Fruit fly (Drosophila melanogaster): ENCODE measurements around the gene CG13901.
A peak's percentile ranks its signal among the peaks of the same experiment; 100 is the strongest.

Gene CG13901

DNA sequence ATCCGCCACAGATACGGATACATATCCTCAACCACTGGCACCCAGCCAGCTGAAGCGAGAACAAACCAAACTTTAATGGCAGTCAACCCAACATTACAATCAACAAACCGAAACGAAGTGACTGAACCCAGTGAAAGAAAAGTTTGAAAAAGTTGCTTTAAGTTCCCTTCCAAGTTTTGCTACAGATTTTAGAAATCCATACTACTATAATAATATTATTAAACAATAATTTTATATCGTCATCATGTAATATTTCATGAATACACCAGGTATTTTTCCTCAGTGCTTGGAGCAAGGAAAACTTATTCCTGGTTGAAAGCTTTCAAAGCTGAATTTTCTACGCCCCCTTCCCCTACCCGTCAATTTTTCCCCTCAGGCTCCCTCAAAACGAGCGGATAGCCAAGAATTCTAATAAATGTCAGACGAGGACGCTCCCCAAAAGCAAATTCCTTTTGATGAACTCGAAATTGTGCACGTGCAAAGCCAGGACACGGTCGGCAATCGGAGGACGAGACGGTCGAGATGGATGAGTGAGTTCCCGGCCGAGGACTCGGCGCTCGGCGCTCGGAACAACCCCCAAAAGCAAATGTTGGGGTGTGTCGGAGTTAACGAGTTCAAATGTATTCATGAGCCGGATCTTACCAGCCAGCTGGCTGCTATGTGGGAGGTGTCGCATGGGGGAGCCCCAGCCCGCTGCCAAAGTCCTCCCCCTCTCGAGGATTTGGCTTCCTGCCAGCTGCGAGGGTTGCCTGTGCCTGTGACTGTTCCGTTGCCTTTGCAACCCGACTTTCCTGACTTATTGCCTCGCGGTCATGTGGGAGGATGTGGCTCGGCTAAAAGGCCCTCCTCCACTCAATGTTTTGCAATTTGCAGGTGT, 40.5 kb downstream of the CG13901 start (continued):
- TF ChIP-seq ems (GFP tag; optimal IDR thresholded peaks at IDR 0.05) (no peak), otp (GFP tag; IDR thresholded peaks at IDR 0.05) (no peak), CG4282 (GFP tag; optimal IDR thresholded peaks at IDR 0.05) (no peak), CG15696 (tag; optimal IDR thresholded peaks at IDR 0.05) (peak; percentile 23), CG6854 (GFP tag; optimal IDR thresholded peaks at IDR 0.05) (peak; percentile 37), luna (GFP tag; optimal IDR thresholded peaks at IDR 0.05) (no peak), CG6791 (GFP tag; IDR thresholded peaks at IDR 0.05; ENCODE audit: partially characterized antibody) (no peak), crol (GFP tag; IDR thresholded peaks at IDR 0.05) (peak; percentile 63), CG1603 (tag; optimal IDR thresholded peaks at IDR 0.05) (no peak), slp2 (GFP tag; optimal IDR thresholded peaks at IDR 0.05) (no peak), CG11723 (GFP tag; optimal IDR thresholded peaks at IDR 0.05) (no peak), CG30431 (GFP tag; optimal IDR thresholded peaks at IDR 0.05) (no peak), CG2678 (tag; optimal IDR thresholded peaks at IDR 0.05) (peak; percentile 84), B-H2 (GFP tag; optimal IDR thresholded peaks at IDR 0.05) (no peak), knrl (GFP tag; IDR thresholded peaks at IDR 0.05; ENCODE audit: partially characterized antibody) (no peak), Scr (GFP tag; IDR thresholded peaks at IDR 0.05; ENCODE audit: partially characterized antibody) (no peak), bsh (GFP tag; optimal IDR thresholded peaks at IDR 0.05) (peak in 1 of 2 experiments; percentile 54), Hmr (GFP tag; optimal IDR thresholded peaks at IDR 0.05) (peak; percentile 72), CG10565 (GFP tag; optimal IDR thresholded peaks at IDR 0.05) (no peak), lab (GFP tag; optimal IDR thresholded peaks at IDR 0.05) (peak; percentile 81), CG6175 (GFP tag; IDR thresholded peaks at IDR 0.05) (no peak), chif (GFP tag; optimal IDR thresholded peaks at IDR 0.05) (no peak), Taf1 (GFP tag; IDR thresholded peaks at IDR 0.05) (peak; percentile 45; the same call in 1 of the 2 replicates), CG2202 (tag; optimal IDR thresholded peaks at IDR 0.05) (no peak), CG15514 (GFP tag; optimal IDR thresholded peaks at IDR 0.05) (peak; percentile 73), CG8765 (GFP tag; IDR thresholded peaks at IDR 0.05) (no peak), CG31388 (GFP tag; optimal IDR thresholded peaks at IDR 0.05) (no peak), H15 (GFP tag; IDR thresholded peaks at IDR 0.05) (peak; percentile 45; the same call in 1 of the 3 replicates), fu2 (GFP tag; optimal IDR thresholded peaks at IDR 0.05) (no peak), GATAe (GFP tag; conservative IDR thresholded peaks at IDR 0.05) (no peak), sd (tag; optimal IDR thresholded peaks at IDR 0.05) (peak; percentile 78), CG4404 (GFP tag; IDR thresholded peaks at IDR 0.05) (0 out of 2 replicates have a peak, but pooled peaks have one; percentile 13), Dp (GFP tag; optimal IDR thresholded peaks at IDR 0.05) (no peak), CG17361 (GFP tag; IDR thresholded peaks at IDR 0.05) (peak; percentile 66), CG7357 (GFP tag; IDR thresholded peaks at IDR 0.05) (peak; percentile 58; the same call in 1 of the 3 replicates), sqz (GFP tag; optimal IDR thresholded peaks at IDR 0.05) (peak; percentile 29), aop (GFP tag; IDR thresholded peaks at IDR 0.05) (no peak), CG7987 (GFP tag; optimal IDR thresholded peaks at IDR 0.05) (peak; percentile 36), bigmax (GFP tag; optimal IDR thresholded peaks at IDR 0.05) (no peak), CG2889 (GFP tag; IDR thresholded peaks at IDR 0.05) (no peak), CG6683 (GFP tag; optimal IDR thresholded peaks at IDR 0.05) (peak; percentile 63), danr (GFP tag; IDR thresholded peaks at IDR 0.05) (no peak), Nf-YA (GFP tag; IDR thresholded peaks at IDR 0.05) (peak; percentile 41; the same call in 1 of the 2 replicates), CG32532 (GFP tag; IDR thresholded peaks at IDR 0.05) (peak; percentile 71), lov (optimal IDR thresholded peaks at IDR 0.05) (no peak), lov (GFP tag; IDR thresholded peaks at IDR 0.05) (no peak), CG3995 (GFP tag; optimal IDR thresholded peaks at IDR 0.05) (no peak), slou (GFP tag; optimal IDR thresholded peaks at IDR 0.05) (no peak), dpn (GFP tag; optimal IDR thresholded peaks at IDR 0.05) (no peak)

Measured in whole organism, embryonic.